Worm (Caenorhabditis elegans): ENCODE results near the gene ZK1321.1.

ce11 chrII:9753730-9754129, at the start of gene ZK1321.1:
- TF ChIP-seq ceh-13 (GFP tag; optimal IDR thresholded peaks at IDR 0.05), result no peak
- TF ChIP-seq ets-7 (tag; optimal IDR thresholded peaks at IDR 0.05), result no peak
- TF ChIP-seq hmbx-1 (tag; optimal IDR thresholded peaks at IDR 0.05), result no peak
- TF ChIP-seq scrt-1 (GFP tag; IDR thresholded peaks at IDR 0.05), result no peak
- TF ChIP-seq ama-1 (optimal IDR thresholded peaks at IDR 0.05), result no peak
- TF ChIP-seq B0310.2 (tag; optimal IDR thresholded peaks at IDR 0.05), result no peak
- TF ChIP-seq sea-1 (GFP tag; conservative IDR thresholded peaks at IDR 0.05), result no peak
- TF ChIP-seq flt-1 (GFP tag; IDR thresholded peaks at IDR 0.05), result no peak
- no peak for TF ChIP-seq hmg-4 (GFP tag; optimal IDR thresholded peaks at IDR 0.05)
- TF ChIP-seq pes-1 (GFP tag; IDR thresholded peaks at IDR 0.05), result no peak
- TF ChIP-seq hnd-1 (tag; optimal IDR thresholded peaks at IDR 0.05), result no peak
- TF ChIP-seq tbx-37 (GFP tag; conservative IDR thresholded peaks at IDR 0.05), result no peak
- no peak for TF ChIP-seq ceh-36 (tag; optimal IDR thresholded peaks at IDR 0.05)
- TF ChIP-seq F13C5.2 (tag; optimal IDR thresholded peaks at IDR 0.05), result no peak

Measured in whole organism, early embryonic.